Fruit fly (Drosophila melanogaster) whole organism, embryonic: ENCODE results near the gene brm.
A peak's percentile ranks its signal among the peaks of the same experiment; 100 is the strongest.

Experiments used
- ATbp ChIP-seq: fragments of 200-800 bp; sonication (Bioruptor generic); optimal IDR thresholded peaks from 2 replicates; lab custom pipeline; 2017; ENCODE audit warnings: missing biosample characterization, mild to moderate bottlenecking, missing genetic modification characterization, missing genetic modification reagents
- CG10147 ChIP-seq: fragments of 200-800 bp; sonication (Bioruptor generic); optimal IDR thresholded peaks from 2 replicates; lab custom pipeline; 2019; ENCODE audit warnings: missing biosample characterization, mild to moderate bottlenecking, missing genetic modification characterization, moderate library complexity
- CG10274 ChIP-seq: fragments of 200-800 bp; sonication (Bioruptor generic); optimal IDR thresholded peaks from 3 replicates; lab custom pipeline; 2017; ENCODE audit warnings: missing biosample characterization, mild to moderate bottlenecking, missing genetic modification characterization
- CG10431 ChIP-seq: fragments of 200-800 bp; sonication (Bioruptor generic); optimal IDR thresholded peaks from 3 replicates; lab custom pipeline; 2018; ENCODE audit warnings: missing biosample characterization, mild to moderate bottlenecking, missing genetic modification characterization
- CG11456 ChIP-seq: fragments of 200-800 bp; sonication (Bioruptor generic); IDR thresholded peaks from 3 replicates; pipeline ENCODE4 v1.3.6; 2022; ENCODE audit warnings: missing biosample characterization, missing genetic modification characterization
- CG12071 ChIP-seq: fragments of 200-800 bp; sonication (Bioruptor generic); optimal IDR thresholded peaks from 3 replicates; lab custom pipeline; 2018; ENCODE audit warnings: missing biosample characterization, mild to moderate bottlenecking, missing genetic modification characterization
- CG12155 ChIP-seq: fragments of 200-800 bp; sonication (Bioruptor generic); optimal IDR thresholded peaks from 3 replicates; lab custom pipeline; 2016; ENCODE audit warnings: missing biosample characterization, missing genetic modification characterization
- CG12299 ChIP-seq: fragments of 200-800 bp; sonication (Bioruptor generic); optimal IDR thresholded peaks from 2 replicates; lab custom pipeline; 2018; ENCODE audit warnings: missing biosample characterization, mild to moderate bottlenecking, missing genetic modification characterization
- CG12744 ChIP-seq: fragments of 200-800 bp; sonication (Bioruptor generic); optimal IDR thresholded peaks from 2 replicates; lab custom pipeline; 2016; ENCODE audit warnings: missing biosample characterization, missing genetic modification characterization
- CG12769 ChIP-seq: fragments of 200-800 bp; sonication (Bioruptor generic); optimal IDR thresholded peaks from 2 replicates; lab custom pipeline; 2019; ENCODE audit warnings: missing biosample characterization, mild to moderate bottlenecking, missing genetic modification characterization, moderate library complexity
- CG13296 ChIP-seq: fragments of 200-800 bp; sonication (Bioruptor generic); optimal IDR thresholded peaks from 3 replicates; lab custom pipeline; 2018; ENCODE audit warnings: missing biosample characterization, mild to moderate bottlenecking, missing genetic modification characterization
- CG13775 ChIP-seq: fragments of 200-800 bp; sonication (Bioruptor generic); optimal IDR thresholded peaks from 3 replicates; lab custom pipeline; 2017; ENCODE audit warnings: missing biosample characterization, mild to moderate bottlenecking, missing genetic modification characterization
- CG14667 ChIP-seq: fragments of 200-800 bp; sonication (Bioruptor generic); IDR thresholded peaks from 2 replicates; pipeline ENCODE4 v1.3.6; 2022; ENCODE audit warnings: missing biosample characterization, missing genetic modification characterization
- CG17359 ChIP-seq: fragments of 200-800 bp; sonication (Bioruptor generic); optimal IDR thresholded peaks from 3 replicates; lab custom pipeline; 2018; ENCODE audit warnings: missing biosample characterization, mild to moderate bottlenecking, missing genetic modification characterization, moderate library complexity
- CG1832 ChIP-seq: fragments of 200-800 bp; sonication (Bioruptor generic); optimal IDR thresholded peaks from 2 replicates; lab custom pipeline; 2017; ENCODE audit warnings: missing biosample characterization, mild to moderate bottlenecking, missing genetic modification characterization, inconsistent platforms
- CG30403 ChIP-seq: fragments of 200-800 bp; sonication (Bioruptor generic); optimal IDR thresholded peaks from 3 replicates; lab custom pipeline; 2016; ENCODE audit warnings: missing biosample characterization, missing genetic modification characterization
- CG3163 ChIP-seq: fragments of 200-800 bp; sonication (Bioruptor generic); optimal IDR thresholded peaks from 3 replicates; lab custom pipeline; 2016; ENCODE audit warnings: missing biosample characterization, missing genetic modification characterization
- CG3838 ChIP-seq: fragments of 200-800 bp; sonication (Bioruptor generic); optimal IDR thresholded peaks from 3 replicates; lab custom pipeline; 2016; ENCODE audit warnings: missing biosample characterization, missing genetic modification characterization
- CG4404 ChIP-seq: fragments of 200-800 bp; sonication (Bioruptor generic); IDR thresholded peaks from 2 replicates; pipeline ENCODE4 v1.3.6; 2022; ENCODE audit warnings: missing biosample characterization, missing genetic modification characterization
- CG5953 ChIP-seq: fragments of 200-800 bp; sonication (Bioruptor generic); IDR thresholded peaks from 2 replicates; pipeline ENCODE4 v1.3.6; 2022; ENCODE audit warnings: missing biosample characterization, missing genetic modification characterization
- CG6765 ChIP-seq: fragments of 200-800 bp; sonication (Bioruptor generic); optimal IDR thresholded peaks from 3 replicates; lab custom pipeline; 2017; ENCODE audit warnings: missing biosample characterization, mild to moderate bottlenecking, missing genetic modification characterization
- CG7963 ChIP-seq: fragments of 200-800 bp; sonication (Bioruptor generic); IDR thresholded peaks from 3 replicates; pipeline ENCODE4 v1.3.6; 2022; ENCODE audit warnings: missing biosample characterization, missing genetic modification characterization; ENCODE audit not compliant: partially characterized antibody
- Camta ChIP-seq: fragments of 200-800 bp; sonication (Bioruptor generic); optimal IDR thresholded peaks from 2 replicates; lab custom pipeline; 2016; ENCODE audit warnings: missing biosample characterization, missing genetic modification characterization
- Drgx ChIP-seq: fragments of 200-800 bp; sonication (Bioruptor generic); IDR thresholded peaks from 2 replicates; pipeline ENCODE4 v1.3.6; 2022; ENCODE audit warnings: missing biosample characterization, missing genetic modification characterization
- E2f2 ChIP-seq: fragments of 200-800 bp; sonication (Bioruptor generic); IDR thresholded peaks from 2 replicates; pipeline ENCODE4 v1.3.6; 2022; ENCODE audit warnings: missing biosample characterization, missing genetic modification characterization
- Elba2 ChIP-seq: fragments of 200-800 bp; sonication (Bioruptor generic); optimal IDR thresholded peaks from 3 replicates; lab custom pipeline; 2016; ENCODE audit warnings: missing biosample characterization, missing genetic modification characterization
- H2.0 ChIP-seq: fragments of 200-800 bp; sonication (Bioruptor generic); IDR thresholded peaks from 2 replicates; pipeline ENCODE4 v1.3.6; 2022; ENCODE audit warnings: missing biosample characterization, missing genetic modification characterization
- HHEX ChIP-seq: fragments of 200-800 bp; sonication (Bioruptor generic); optimal IDR thresholded peaks from 3 replicates; lab custom pipeline; 2017; ENCODE audit warnings: missing biosample characterization, mild to moderate bottlenecking, missing genetic modification characterization, missing genetic modification reagents
- HmgD ChIP-seq: fragments of 200-800 bp; sonication (Bioruptor generic); optimal IDR thresholded peaks from 3 replicates; lab custom pipeline; 2016; ENCODE audit warnings: missing biosample characterization, missing genetic modification characterization
- Spps ChIP-seq: fragments of 200-800 bp; sonication (Bioruptor generic); optimal IDR thresholded peaks from 2 replicates; lab custom pipeline; 2018; ENCODE audit warnings: missing biosample characterization, mild to moderate bottlenecking, missing genetic modification characterization
- cad ChIP-seq: fragments of >200 bp; optimal IDR thresholded peaks from 2 replicates; lab custom pipeline; 2017; ENCODE audit warnings: missing biosample characterization, missing genetic modification characterization
- chinmo ChIP-seq: fragments of 200-800 bp; sonication (Bioruptor generic); IDR thresholded peaks from 4 replicates; pipeline ENCODE4 v1.3.6; 2022; ENCODE audit warnings: missing biosample characterization, missing genetic modification characterization; ENCODE audit not compliant: partially characterized antibody
- cwo ChIP-seq: fragments of 200-800 bp; sonication (Bioruptor generic); optimal IDR thresholded peaks from 3 replicates; lab custom pipeline; 2017; ENCODE audit warnings: missing biosample characterization, missing genetic modification characterization, mild to moderate bottlenecking, moderate library complexity, missing genetic modification reagents
- dimm ChIP-seq: fragments of 200-800 bp; sonication (Bioruptor generic); IDR thresholded peaks from 2 replicates; pipeline ENCODE4 v1.3.6; 2022; ENCODE audit warnings: missing biosample characterization, missing genetic modification characterization
- dysf ChIP-seq: fragments of 200-800 bp; sonication (Bioruptor generic); IDR thresholded peaks from 3 replicates; pipeline ENCODE4 v1.3.6; 2022; ENCODE audit warnings: missing biosample characterization, missing genetic modification characterization
- exex ChIP-seq: fragments of 200-800 bp; sonication (Bioruptor generic); optimal IDR thresholded peaks from 4 replicates; lab custom pipeline; 2018; ENCODE audit warnings: missing biosample characterization, mild to moderate bottlenecking, missing genetic modification characterization, moderate library complexity
- eyg ChIP-seq: fragments of 200-800 bp; sonication (Bioruptor generic); optimal IDR thresholded peaks from 3 replicates; lab custom pipeline; 2016; ENCODE audit warnings: missing biosample characterization, missing genetic modification characterization
- fd96Cb ChIP-seq: fragments of 200-800 bp; sonication (Bioruptor generic); optimal IDR thresholded peaks from 2 replicates; lab custom pipeline; 2018; ENCODE audit warnings: missing biosample characterization, mild to moderate bottlenecking, missing genetic modification characterization, moderate library complexity
- jing ChIP-seq: fragments of 200-800 bp; sonication (Bioruptor generic); optimal IDR thresholded peaks from 2 replicates; lab custom pipeline; 2018; ENCODE audit warnings: missing biosample characterization, mild to moderate bottlenecking, missing genetic modification characterization
- ken ChIP-seq: fragments of 200-800 bp; sonication (Bioruptor generic); IDR thresholded peaks from 3 replicates; pipeline ENCODE4 v1.3.6; 2022; ENCODE audit warnings: missing biosample characterization, missing genetic modification characterization
- nerfin-2 ChIP-seq: fragments of 200-800 bp; sonication (Bioruptor generic); IDR thresholded peaks from 2 replicates; pipeline ENCODE4 v1.3.6; 2022; ENCODE audit warnings: missing biosample characterization, missing genetic modification characterization; ENCODE audit not compliant: partially characterized antibody
- p53 ChIP-seq: fragments of 200-800 bp; sonication (Bioruptor generic); optimal IDR thresholded peaks from 2 replicates; lab custom pipeline; 2016; ENCODE audit warnings: missing biosample characterization, missing genetic modification characterization
- pfk ChIP-seq: fragments of 200-800 bp; sonication (Bioruptor generic); optimal IDR thresholded peaks from 2 replicates; lab custom pipeline; 2018; ENCODE audit warnings: missing biosample characterization, mild to moderate bottlenecking, missing genetic modification characterization, moderate library complexity
- scrt ChIP-seq: fragments of 200-800 bp; sonication (Bioruptor generic); optimal IDR thresholded peaks from 2 replicates; lab custom pipeline; 2018; ENCODE audit warnings: missing biosample characterization, mild to moderate bottlenecking, missing genetic modification characterization, moderate library complexity
- sd ChIP-seq: fragments of 200-800 bp; sonication (Bioruptor generic); optimal IDR thresholded peaks from 3 replicates; lab custom pipeline; 2018; ENCODE audit warnings: missing biosample characterization, mild to moderate bottlenecking, missing genetic modification characterization, moderate library complexity
- so ChIP-seq: fragments of 200-800 bp; sonication (Bioruptor generic); IDR thresholded peaks from 3 replicates; pipeline ENCODE4 v1.3.6; 2022; ENCODE audit warnings: missing biosample characterization, missing genetic modification characterization
- tgo ChIP-seq: fragments of 200-800 bp; sonication (Bioruptor generic); IDR thresholded peaks from 3 replicates; pipeline ENCODE4 v1.3.6; 2022; ENCODE audit warnings: missing biosample characterization, missing genetic modification characterization
- tin ChIP-seq: fragments of 200-800 bp; sonication (Bioruptor generic); optimal IDR thresholded peaks from 3 replicates; lab custom pipeline; 2016; ENCODE audit warnings: missing biosample characterization, missing genetic modification characterization
- tna ChIP-seq: fragments of 200-800 bp; sonication (Bioruptor generic); IDR thresholded peaks from 2 replicates; pipeline ENCODE4 v1.3.6; 2022; ENCODE audit warnings: missing biosample characterization, missing genetic modification characterization; ENCODE audit not compliant: partially characterized antibody
- toy ChIP-seq: fragments of 200-800 bp; sonication (Bioruptor generic); IDR thresholded peaks from 2 replicates; pipeline ENCODE4 v1.3.6; 2022; ENCODE audit warnings: missing biosample characterization, missing genetic modification characterization
- trh ChIP-seq: fragments of 200-800 bp; sonication (Bioruptor generic); optimal IDR thresholded peaks from 2 replicates; lab custom pipeline; 2016; ENCODE audit warnings: missing biosample characterization, missing genetic modification characterization
- yki ChIP-seq: fragments of >200 bp; optimal IDR thresholded peaks from 3 replicates; lab custom pipeline; 2018

brm gene

dm6 chr3L:15988039-15988546, 5.4 kb upstream of the brm start, which contains the start of gene Hip14 (continued):
- TF ChIP-seq CG30403 (GFP tag; lab: Kevin White, UChicago) (peak; percentile 43), nerfin-2 (GFP tag; lab: Robert Waterston, UW) (no peak), CG12744 (GFP tag; lab: Kevin White, UChicago) (no peak), CG3163 (GFP tag; lab: Kevin White, UChicago) (no peak), CG14667 (GFP tag; lab: Robert Waterston, UW) (no peak), Camta (GFP tag; lab: Kevin White, UChicago) (no peak), ken (no peak), tna (GFP tag; lab: Robert Waterston, UW) (no peak), CG12769 (no peak), CG1832 (GFP tag; lab: Kevin White, UChicago) (peak; percentile 90), CG10431 (GFP tag; lab: Kevin White, UChicago) (no peak), dysf (no peak), exex (tag; lab: Kevin White, UChicago) (no peak), sd (tag; lab: Kevin White, UChicago) (peak; percentile 86), HHEX (no peak), cad (no peak), tin (no peak), cwo (GFP tag; lab: Kevin White, UChicago) (no peak), CG6765 (no peak), CG10147 (GFP tag; lab: Kevin White, UChicago) (peak; percentile 40), yki (lab: Kevin White, UChicago) (no peak), CG5953 (GFP tag; lab: Robert Waterston, UW) (no peak), ATbp (GFP tag; lab: Kevin White, UChicago) (no peak), fd96Cb (tag; lab: Kevin White, UChicago) (no peak), Spps (tag; lab: Kevin White, UChicago) (no peak), CG12155 (GFP tag; lab: Kevin White, UChicago) (no peak), dimm (no peak), so (no peak), Drgx (GFP tag; lab: Robert Waterston, UW) (no peak), p53 (GFP tag; lab: Kevin White, UChicago) (no peak), trh (no peak), toy (GFP tag; lab: Robert Waterston, UW) (no peak), CG10274 (GFP tag; lab: Kevin White, UChicago) (no peak), E2f2 (GFP tag; lab: Robert Waterston, UW) (no peak), CG7963 (no peak), CG13775 (GFP tag; lab: Kevin White, UChicago) (peak; percentile 16), pfk (GFP tag; lab: Kevin White, UChicago) (no peak), H2.0 (no peak), CG11456 (GFP tag; lab: Robert Waterston, UW) (no peak), jing (GFP tag; lab: Kevin White, UChicago) (no peak), CG12071 (GFP tag; lab: Kevin White, UChicago) (no peak), HmgD (GFP tag; lab: Kevin White, UChicago) (no peak), CG12299 (tag; lab: Kevin White, UChicago) (no peak), CG4404 (GFP tag; lab: Robert Waterston, UW) (no peak), CG17359 (no peak), CG13296 (GFP tag; lab: Kevin White, UChicago) (peak; percentile 22), tgo (GFP tag; lab: Robert Waterston, UW) (no peak), eyg (GFP tag; lab: Kevin White, UChicago) (no peak), CG3838 (GFP tag; lab: Kevin White, UChicago) (no peak), Elba2 (GFP tag; lab: Kevin White, UChicago) (peak; percentile 7), chinmo (no peak), scrt (GFP tag; lab: Kevin White, UChicago) (no peak)
